Worm (Caenorhabditis elegans): ENCODE measurements around the gene sumv-2.

ce11 chrV:4655175-4655574, 37.8 kb downstream of the sumv-2 start, which contains the start of gene F41F3.9:
- TF ChIP-seq lin-54 (GFP tag; optimal IDR thresholded peaks at IDR 0.05) (no peak), cebp-2 (GFP tag; IDR thresholded peaks at IDR 0.05) (no peak), nfya-1 (tag; optimal IDR thresholded peaks at IDR 0.05; ENCODE audit: borderline replicate concordance, insufficient read depth) (no peak)

Measured in whole organism, young adult.